Worm (Caenorhabditis elegans): ENCODE data around the gene K03A1.4.

DNA sequence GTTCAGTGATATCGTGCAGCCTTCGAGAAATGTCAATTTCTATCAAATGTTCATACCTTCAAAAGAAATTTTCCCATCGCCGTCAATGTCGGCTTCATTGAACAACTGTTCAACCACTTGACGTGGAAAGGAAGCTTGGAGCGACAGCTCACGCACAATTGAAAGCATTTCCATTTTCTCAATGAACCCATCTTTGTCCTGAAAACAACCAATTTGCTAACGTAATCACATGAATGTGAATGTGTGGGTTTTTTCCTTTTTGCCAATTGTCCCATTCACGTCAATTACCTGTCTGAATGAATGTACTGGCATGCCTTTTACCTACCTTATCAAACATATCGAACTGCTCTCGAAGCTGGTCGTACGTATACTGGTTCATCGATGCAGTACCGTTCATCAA lies 2.2 kb downstream of the K03A1.4 start:
- TF ChIP-seq flt-1 (GFP tag; IDR thresholded peaks at IDR 0.05) = no peak
- TF ChIP-seq ama-1 (optimal IDR thresholded peaks at IDR 0.05) = no peak
- no peak for TF ChIP-seq F13C5.2 (tag; optimal IDR thresholded peaks at IDR 0.05)
- no peak for TF ChIP-seq sea-1 (GFP tag; conservative IDR thresholded peaks at IDR 0.05)
- TF ChIP-seq B0310.2 (tag; optimal IDR thresholded peaks at IDR 0.05) = no peak

Measured in whole organism, early embryonic.